Fruit fly (Drosophila melanogaster): Measurements from ENCODE around the gene CG11714.

dm6 chr3L:11523286-11523685 lies 773 bp upstream of the CG11714 start:
- TF ChIP-seq ken (GFP tag; IDR thresholded peaks at IDR 0.05), result no peak
- TF ChIP-seq gfzf (GFP tag; optimal IDR thresholded peaks at IDR 0.05), result no peak
- TF ChIP-seq CG12071 (GFP tag; optimal IDR thresholded peaks at IDR 0.05), result no peak
- TF ChIP-seq Ets97D (GFP tag; optimal IDR thresholded peaks at IDR 0.05), result no peak
- TF ChIP-seq CG7987 (GFP tag; optimal IDR thresholded peaks at IDR 0.05), result peak; percentile 24
- TF ChIP-seq Hmx (GFP tag; optimal IDR thresholded peaks at IDR 0.05), result no peak
- no peak for TF ChIP-seq PHDP (tag; optimal IDR thresholded peaks at IDR 0.05)
